Fruit fly (Drosophila melanogaster): ENCODE data around the gene dy.

The dy gene

DNA sequence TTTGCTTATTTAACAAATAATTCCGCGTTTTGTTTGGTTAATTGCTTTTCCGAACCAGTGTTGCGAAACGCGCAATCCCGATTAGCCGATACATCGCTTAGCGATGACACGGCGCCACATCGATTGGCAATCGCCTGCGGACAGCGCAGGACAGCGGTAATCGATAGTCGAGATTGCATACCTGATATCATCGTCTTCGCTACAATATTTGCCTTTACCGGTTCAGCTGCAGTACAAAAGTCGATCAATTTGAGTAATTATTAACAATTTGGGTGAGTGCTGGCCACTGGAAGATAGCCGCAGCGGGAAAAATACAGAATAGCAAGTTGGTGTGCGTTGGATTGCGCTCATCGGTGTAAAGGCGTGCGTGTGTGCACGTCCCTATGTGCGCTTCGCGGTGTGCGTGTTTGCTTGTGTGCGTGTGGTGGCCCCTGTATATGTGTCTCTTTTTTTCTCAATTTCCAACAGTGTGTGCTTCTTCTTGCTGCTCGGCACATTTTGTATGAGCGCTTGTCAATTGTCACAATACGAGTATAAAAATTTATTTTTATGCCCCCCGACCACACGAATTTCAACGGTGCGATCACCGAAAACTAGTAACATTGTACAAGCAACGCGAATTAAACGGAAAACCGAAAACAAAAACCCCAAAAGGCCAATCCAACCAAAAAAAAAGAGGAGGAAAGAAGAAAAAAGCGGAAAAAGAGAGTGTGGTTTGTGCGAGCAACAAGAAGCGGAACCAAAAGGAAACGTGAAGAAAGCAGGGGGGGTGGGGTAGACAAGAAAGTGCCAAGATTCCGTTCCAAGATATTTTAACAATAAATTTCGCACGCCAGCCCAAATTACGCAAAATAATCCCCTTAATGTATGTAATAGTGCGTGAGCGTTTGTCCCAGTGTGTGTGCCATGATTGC, 14.1 kb upstream of the dy start, which contains the start of gene CkIIbeta (continued):
- TF ChIP-seq croc (GFP tag; conservative IDR thresholded peaks at IDR 0.05): no peak
- TF ChIP-seq sisA (GFP tag; IDR thresholded peaks at IDR 0.05): peak; percentile 47; the same call in 1 of the 2 replicates
- no peak for TF ChIP-seq Tbp (GFP tag; optimal IDR thresholded peaks at IDR 0.05)
- TF ChIP-seq dan (GFP tag; IDR thresholded peaks at IDR 0.05): no peak
- no peak for TF ChIP-seq yki (optimal IDR thresholded peaks at IDR 0.05)
- TF ChIP-seq YL-1 (GFP tag; optimal IDR thresholded peaks at IDR 0.05): peak; percentile 67
- no peak for TF ChIP-seq kni (GFP tag; optimal IDR thresholded peaks at IDR 0.05)
- no peak for TF ChIP-seq lov (optimal IDR thresholded peaks at IDR 0.05)
- TF ChIP-seq lov (GFP tag; IDR thresholded peaks at IDR 0.05): peak; percentile 26; the same call in 1 of the 3 replicates
- TF ChIP-seq CG9932 (GFP tag; IDR thresholded peaks at IDR 0.05): no peak; the same call in 1 of the 2 replicates
- peak; percentile 90 for TF ChIP-seq MESR4 (GFP tag; optimal IDR thresholded peaks at IDR 0.05)
- TF ChIP-seq CG18476 (GFP tag; optimal IDR thresholded peaks at IDR 0.05): peak; percentile 10
- peak; percentile 74 for TF ChIP-seq E2f2 (GFP tag; IDR thresholded peaks at IDR 0.05)
- TF ChIP-seq Xbp1 (GFP tag; optimal IDR thresholded peaks at IDR 0.05): peak; percentile 71
- TF ChIP-seq vfl (GFP tag; optimal IDR thresholded peaks at IDR 0.05): peak; percentile 40
- TF ChIP-seq Opbp (GFP tag; IDR thresholded peaks at IDR 0.05; ENCODE audit: partially characterized antibody): peak; percentile 96
- TF ChIP-seq stc (GFP tag; IDR thresholded peaks at IDR 0.05): no peak
- peak; percentile 33 for TF ChIP-seq CG8944 (GFP tag; optimal IDR thresholded peaks at IDR 0.05)
- TF ChIP-seq B-H2 (GFP tag; optimal IDR thresholded peaks at IDR 0.05): peak; percentile 16
- TF ChIP-seq CG15269 (tag; optimal IDR thresholded peaks at IDR 0.05): no peak
- TF ChIP-seq gem (tag; optimal IDR thresholded peaks at IDR 0.05): no peak
- TF ChIP-seq CG4360 (GFP tag; IDR thresholded peaks at IDR 0.05): no peak
- TF ChIP-seq CG10274 (GFP tag; optimal IDR thresholded peaks at IDR 0.05): no peak
- peak; percentile 74 for TF ChIP-seq Lhr (GFP tag; optimal IDR thresholded peaks at IDR 0.05)
- TF ChIP-seq emc (GFP tag; optimal IDR thresholded peaks at IDR 0.05): no peak
- TF ChIP-seq gsb (GFP tag; IDR thresholded peaks at IDR 0.05): no peak
- peak; percentile 71 for TF ChIP-seq bigmax (GFP tag; optimal IDR thresholded peaks at IDR 0.05)
- peak; percentile 9 for TF ChIP-seq gcm2 (GFP tag; optimal IDR thresholded peaks at IDR 0.05)
- TF ChIP-seq Stat92E (GFP tag; optimal IDR thresholded peaks at IDR 0.05): no peak
- TF ChIP-seq CG1647 (GFP tag; optimal IDR thresholded peaks at IDR 0.05): no peak
- peak; percentile 12 for TF ChIP-seq chif (GFP tag; optimal IDR thresholded peaks at IDR 0.05)
- TF ChIP-seq CG17912 (GFP tag; optimal IDR thresholded peaks at IDR 0.05): no peak
- peak; percentile 73 for TF ChIP-seq sob (GFP tag; IDR thresholded peaks at IDR 0.05)
- peak; percentile 58 for TF ChIP-seq MBD-R2 (GFP tag; IDR thresholded peaks at IDR 0.05)
- TF ChIP-seq CG34224 (GFP tag; IDR thresholded peaks at IDR 0.05; ENCODE audit: partially characterized antibody): peak; percentile 86
- TF ChIP-seq CG2875 (GFP tag; optimal IDR thresholded peaks at IDR 0.05): no peak
- TF ChIP-seq ttk (GFP tag; IDR thresholded peaks at IDR 0.05): no peak
- no peak for TF ChIP-seq CG14667 (GFP tag; IDR thresholded peaks at IDR 0.05)
- TF ChIP-seq ems (GFP tag; optimal IDR thresholded peaks at IDR 0.05): no peak
- no peak for TF ChIP-seq aop (GFP tag; IDR thresholded peaks at IDR 0.05)
- TF ChIP-seq Doc2 (GFP tag; IDR thresholded peaks at IDR 0.05): no peak
- TF ChIP-seq eyg (GFP tag; optimal IDR thresholded peaks at IDR 0.05): no peak
- TF ChIP-seq oc (tag; optimal IDR thresholded peaks at IDR 0.05): no peak
- no peak for TF ChIP-seq CG15011 (GFP tag; optimal IDR thresholded peaks at IDR 0.05)
- no peak for TF ChIP-seq CG31224 (GFP tag; IDR thresholded peaks at IDR 0.05)
- no peak for TF ChIP-seq D19A (tag; optimal IDR thresholded peaks at IDR 0.05)
- TF ChIP-seq CG6683 (GFP tag; optimal IDR thresholded peaks at IDR 0.05): no peak
- TF ChIP-seq phol (tag; optimal IDR thresholded peaks at IDR 0.05): peak; percentile 57
- peak; percentile 26 for TF ChIP-seq her (GFP tag; optimal IDR thresholded peaks at IDR 0.05)
- TF ChIP-seq ssp (GFP tag; IDR thresholded peaks at IDR 0.05): no peak
